Worm (Caenorhabditis elegans): Measurements from ENCODE around the gene srh-79.

- TF ChIP-seq W03F9.2 (tag; optimal IDR thresholded peaks at IDR 0.05) (no peak), him-1 (tag; optimal IDR thresholded peaks at IDR 0.05) (no peak)
These were observed 24.7 kb downstream of the srh-79 start, which contains the start of gene C54F6.15 for ce11 chrV:7522279-7522678.
